Worm (Caenorhabditis elegans) whole organism, midembryonic: ENCODE data around the gene str-143.

Experiments
- flt-1 ChIP-seq: fragments of 200-800 bp; sonication (Bioruptor generic); IDR thresholded peaks from 2 replicates; pipeline ENCODE4 v1.3.6; 2022; ENCODE audit warnings: missing genetic modification characterization, missing compliant biosample characterization
- tab-1 ChIP-seq: fragments of 200-800 bp; sonication (Bioruptor generic); IDR thresholded peaks from 2 replicates; pipeline ENCODE4 v1.3.6; 2022; ENCODE audit warnings: missing genetic modification characterization, missing compliant biosample characterization
- ztf-29 ChIP-seq: fragments of 200-800 bp; sonication (Bioruptor generic); IDR thresholded peaks from 2 replicates; pipeline ENCODE4 v1.3.6; 2022; ENCODE audit warnings: missing genetic modification reagents, missing genetic modification characterization, missing compliant biosample characterization

- TF ChIP-seq ztf-29 (no peak), flt-1 (GFP tag; lab: Robert Waterston, UW) (no peak), tab-1 (GFP tag; lab: Robert Waterston, UW) (no peak)
These were observed 41.3 kb upstream of the str-143 start for ce11 chrV:8110816-8111215.
